Fruit fly (Drosophila melanogaster) whole organism, embryonic: Measurements from ENCODE around the gene dre4.

Source experiments
- ATbp ChIP-seq: fragments of 200-800 bp; sonication (Bioruptor generic); optimal IDR thresholded peaks from 2 replicates; lab custom pipeline; 2017; ENCODE audit warnings: missing biosample characterization, mild to moderate bottlenecking, missing genetic modification characterization, missing genetic modification reagents
- Adf1 ChIP-seq: fragments of 200-800 bp; sonication (Bioruptor generic); IDR thresholded peaks from 2 replicates; pipeline ENCODE4 v1.3.6; 2022; ENCODE audit warnings: missing biosample characterization, missing genetic modification characterization
- Blimp-1 ChIP-seq: fragments of 200-800 bp; sonication (Bioruptor generic); optimal IDR thresholded peaks from 3 replicates; lab custom pipeline; 2018; ENCODE audit warnings: missing biosample characterization, missing genetic modification characterization, mild to moderate bottlenecking, moderate library complexity, missing genetic modification reagents
- CG10147 ChIP-seq: fragments of 200-800 bp; sonication (Bioruptor generic); optimal IDR thresholded peaks from 2 replicates; lab custom pipeline; 2019; ENCODE audit warnings: missing biosample characterization, mild to moderate bottlenecking, missing genetic modification characterization, moderate library complexity
- CG10959 ChIP-seq: fragments of 200-800 bp; sonication (Bioruptor generic); IDR thresholded peaks from 2 replicates; pipeline ENCODE4 v1.3.6; 2022; ENCODE audit warnings: missing biosample characterization, missing genetic modification characterization
- CG11093 ChIP-seq: fragments of 200-800 bp; sonication (Bioruptor generic); IDR thresholded peaks from 3 replicates; pipeline ENCODE4 v1.3.6; 2022; ENCODE audit warnings: missing biosample characterization, missing genetic modification characterization
- CG12071 ChIP-seq: fragments of 200-800 bp; sonication (Bioruptor generic); optimal IDR thresholded peaks from 3 replicates; lab custom pipeline; 2018; ENCODE audit warnings: missing biosample characterization, mild to moderate bottlenecking, missing genetic modification characterization
- CG13287 ChIP-seq: fragments of 200-800 bp; sonication (Bioruptor generic); IDR thresholded peaks from 2 replicates; pipeline ENCODE4 v1.3.6; 2022; ENCODE audit warnings: missing biosample characterization, missing genetic modification characterization; ENCODE audit not compliant: partially characterized antibody
- CG13775 ChIP-seq: fragments of 200-800 bp; sonication (Bioruptor generic); optimal IDR thresholded peaks from 3 replicates; lab custom pipeline; 2017; ENCODE audit warnings: missing biosample characterization, mild to moderate bottlenecking, missing genetic modification characterization
- CG1602 ChIP-seq: fragments of 200-800 bp; sonication (Bioruptor generic); optimal IDR thresholded peaks from 3 replicates; lab custom pipeline; 2016; ENCODE audit warnings: missing biosample characterization, missing genetic modification characterization
- CG1603 ChIP-seq: fragments of 200-800 bp; sonication (Bioruptor generic); optimal IDR thresholded peaks from 2 replicates; lab custom pipeline; 2019; ENCODE audit warnings: missing biosample characterization, mild to moderate bottlenecking, missing genetic modification characterization, moderate library complexity
- CG16863 ChIP-seq: fragments of 200-800 bp; sonication (Bioruptor generic); optimal IDR thresholded peaks from 3 replicates; lab custom pipeline; 2016; ENCODE audit warnings: missing biosample characterization, missing genetic modification characterization
- CG17186 ChIP-seq: fragments of 200-800 bp; sonication (Bioruptor generic); optimal IDR thresholded peaks from 3 replicates; lab custom pipeline; 2017; ENCODE audit warnings: missing biosample characterization, missing genetic modification reagents, missing genetic modification characterization
- CG17802 ChIP-seq: fragments of 200-800 bp; sonication (Bioruptor generic); optimal IDR thresholded peaks from 2 replicates; lab custom pipeline; 2018; ENCODE audit warnings: missing biosample characterization, mild to moderate bottlenecking, missing genetic modification characterization, moderate library complexity
- CG1832 ChIP-seq: fragments of 200-800 bp; sonication (Bioruptor generic); optimal IDR thresholded peaks from 2 replicates; lab custom pipeline; 2017; ENCODE audit warnings: missing biosample characterization, mild to moderate bottlenecking, missing genetic modification characterization, inconsistent platforms
- CG34376 ChIP-seq: fragments of 200-800 bp; sonication (Bioruptor generic); optimal IDR thresholded peaks from 2 replicates; lab custom pipeline; 2018; ENCODE audit warnings: missing biosample characterization, mild to moderate bottlenecking, missing genetic modification characterization
- CG7357 ChIP-seq: fragments of 200-800 bp; sonication (Bioruptor generic); IDR thresholded peaks from 3 replicates; pipeline ENCODE4 v1.3.6; 2022; ENCODE audit warnings: missing biosample characterization, missing genetic modification characterization
- CG8089 ChIP-seq: fragments of 200-800 bp; sonication (Bioruptor generic); optimal IDR thresholded peaks from 3 replicates; lab custom pipeline; 2016; ENCODE audit warnings: missing biosample characterization, missing genetic modification characterization
- CG8924 ChIP-seq: fragments of 200-800 bp; optimal IDR thresholded peaks from 3 replicates; lab custom pipeline; 2019; ENCODE audit warnings: missing biosample characterization, mild to moderate bottlenecking, missing genetic modification characterization, moderate library complexity
- CG9215 ChIP-seq: fragments of 200-800 bp; sonication (Bioruptor generic); IDR thresholded peaks from 2 replicates; pipeline ENCODE4 v1.3.6; 2022; ENCODE audit warnings: missing biosample characterization, missing genetic modification characterization
- Camta ChIP-seq: fragments of 200-800 bp; sonication (Bioruptor generic); optimal IDR thresholded peaks from 2 replicates; lab custom pipeline; 2016; ENCODE audit warnings: missing biosample characterization, missing genetic modification characterization
- Doc3 ChIP-seq: fragments of 200-800 bp; sonication (Bioruptor generic); IDR thresholded peaks from 3 replicates; pipeline ENCODE4 v1.3.6; 2022; ENCODE audit warnings: missing biosample characterization, missing genetic modification characterization; ENCODE audit not compliant: partially characterized antibody
- Dref ChIP-seq: fragments of 200-800 bp; sonication (Bioruptor generic); IDR thresholded peaks from 2 replicates; pipeline ENCODE4 v1.3.6; 2022; ENCODE audit warnings: missing biosample characterization, missing genetic modification characterization
- Gsc ChIP-seq: fragments of 200-800 bp; sonication (Bioruptor generic); IDR thresholded peaks from 2 replicates; pipeline ENCODE4 v1.3.6; 2022; ENCODE audit warnings: missing biosample characterization, missing genetic modification characterization
- H15 ChIP-seq: fragments of 200-800 bp; sonication (Bioruptor generic); IDR thresholded peaks from 3 replicates; pipeline ENCODE4 v1.3.6; 2022; ENCODE audit warnings: missing biosample characterization, missing genetic modification characterization
- HLHmδ ChIP-seq: fragments of 200-800 bp; sonication (Bioruptor generic); optimal IDR thresholded peaks from 2 replicates; lab custom pipeline; 2018; ENCODE audit warnings: missing biosample characterization, mild to moderate bottlenecking, missing genetic modification characterization, moderate library complexity
- Hr78 ChIP-seq, 2 experiments: fragments of 200-800 bp in 1 of 2; fragments of >200 bp in 1 of 2; sonication (Bioruptor generic) in 1 of 2; optimal IDR thresholded peaks; 2 replicates each; lab custom pipeline; 2017 to 2019; ENCODE audit warnings: missing biosample characterization in 2 of 2, missing genetic modification characterization in 2 of 2, mild to moderate bottlenecking in 1 of 2, moderate library complexity in 1 of 2
- Mes4 ChIP-seq: fragments of 200-800 bp; sonication (Bioruptor generic); optimal IDR thresholded peaks from 2 replicates; lab custom pipeline; 2016; ENCODE audit warnings: missing biosample characterization, missing genetic modification characterization
- Sry-δ ChIP-seq: fragments of 200-800 bp; sonication (Bioruptor generic); optimal IDR thresholded peaks from 2 replicates; lab custom pipeline; 2016; ENCODE audit warnings: missing biosample characterization, missing genetic modification characterization
- Tbp ChIP-seq: fragments of >200 bp; optimal IDR thresholded peaks from 2 replicates; lab custom pipeline; 2018; ENCODE audit warnings: missing biosample characterization, missing genetic modification characterization
- al ChIP-seq: fragments of 200-800 bp; sonication (Bioruptor generic); IDR thresholded peaks from 2 replicates; pipeline ENCODE4 v1.3.6; 2022; ENCODE audit warnings: missing biosample characterization, missing genetic modification characterization
- aop ChIP-seq: fragments of 200-800 bp; sonication (Bioruptor generic); IDR thresholded peaks from 2 replicates; pipeline ENCODE4 v1.3.6; 2022; ENCODE audit warnings: missing biosample characterization, missing genetic modification characterization
- bigmax ChIP-seq: fragments of 200-800 bp; sonication (Bioruptor generic); optimal IDR thresholded peaks from 2 replicates; lab custom pipeline; 2018; ENCODE audit warnings: missing biosample characterization, mild to moderate bottlenecking, missing genetic modification characterization
- ci ChIP-seq: fragments of 200-800 bp; sonication (Bioruptor generic); IDR thresholded peaks from 3 replicates; pipeline ENCODE4 v1.3.6; 2022; ENCODE audit warnings: missing biosample characterization, missing genetic modification characterization
- cwo ChIP-seq: fragments of 200-800 bp; sonication (Bioruptor generic); optimal IDR thresholded peaks from 3 replicates; lab custom pipeline; 2017; ENCODE audit warnings: missing biosample characterization, missing genetic modification characterization, mild to moderate bottlenecking, moderate library complexity, missing genetic modification reagents
- dan ChIP-seq: fragments of 200-800 bp; sonication (Bioruptor generic); IDR thresholded peaks from 2 replicates; pipeline ENCODE4 v1.3.6; 2022; ENCODE audit warnings: missing biosample characterization, missing genetic modification characterization
- dmrt11E ChIP-seq: fragments of 200-800 bp; sonication (Bioruptor generic); optimal IDR thresholded peaks from 3 replicates; lab custom pipeline; 2018; ENCODE audit warnings: missing biosample characterization, mild to moderate bottlenecking, missing genetic modification characterization, moderate library complexity
- fd3F ChIP-seq: fragments of 200-800 bp; sonication (Bioruptor generic); optimal IDR thresholded peaks from 2 replicates; lab custom pipeline; 2018; ENCODE audit warnings: missing biosample characterization, mild to moderate bottlenecking, missing genetic modification characterization, moderate library complexity
- gem ChIP-seq: fragments of 200-800 bp; sonication (Bioruptor generic); optimal IDR thresholded peaks from 2 replicates; lab custom pipeline; 2019; ENCODE audit warnings: missing biosample characterization, mild to moderate bottlenecking, missing genetic modification characterization, moderate library complexity
- gsb-n ChIP-seq: fragments of 200-800 bp; sonication (Bioruptor generic); optimal IDR thresholded peaks from 3 replicates; lab custom pipeline; 2018; ENCODE audit warnings: missing biosample characterization, mild to moderate bottlenecking, missing genetic modification characterization
- gt ChIP-seq: fragments of 200-800 bp; sonication (Bioruptor generic); IDR thresholded peaks from 2 replicates; pipeline ENCODE4 v1.3.6; 2022; ENCODE audit warnings: missing biosample characterization, missing genetic modification characterization
- hbn ChIP-seq: fragments of 200-800 bp; sonication (Bioruptor generic); IDR thresholded peaks from 2 replicates; pipeline ENCODE4 v1.3.6; 2022; ENCODE audit warnings: missing biosample characterization, missing genetic modification characterization; ENCODE audit not compliant: partially characterized antibody
- lbe ChIP-seq: fragments of 200-800 bp; sonication (Bioruptor generic); optimal IDR thresholded peaks from 2 replicates; lab custom pipeline; 2016; ENCODE audit warnings: missing biosample characterization, mild to moderate bottlenecking, missing genetic modification characterization
- lilli ChIP-seq: fragments of 200-800 bp; sonication (Bioruptor generic); optimal IDR thresholded peaks from 3 replicates; lab custom pipeline; 2016; ENCODE audit warnings: missing biosample characterization, missing genetic modification characterization
- nerfin-2 ChIP-seq: fragments of 200-800 bp; sonication (Bioruptor generic); IDR thresholded peaks from 2 replicates; pipeline ENCODE4 v1.3.6; 2022; ENCODE audit warnings: missing biosample characterization, missing genetic modification characterization; ENCODE audit not compliant: partially characterized antibody
- peb ChIP-seq: fragments of 200-800 bp; sonication (Bioruptor generic); IDR thresholded peaks from 2 replicates; pipeline ENCODE4 v1.3.6; 2022; ENCODE audit warnings: missing biosample characterization, missing genetic modification characterization
- psq ChIP-seq: fragments of 200-800 bp; sonication (Bioruptor generic); optimal IDR thresholded peaks from 2 replicates; lab custom pipeline; 2017; ENCODE audit warnings: missing biosample characterization, missing genetic modification characterization
- ranshi ChIP-seq: fragments of 200-800 bp; sonication (Bioruptor generic); IDR thresholded peaks from 2 replicates; pipeline ENCODE4 v1.3.6; 2022; ENCODE audit warnings: missing biosample characterization, missing genetic modification characterization
- rib ChIP-seq: fragments of 200-800 bp; sonication (Bioruptor generic); IDR thresholded peaks from 2 replicates; pipeline ENCODE4 v1.3.6; 2022; ENCODE audit warnings: missing biosample characterization, missing genetic modification characterization
- row ChIP-seq: fragments of 200-800 bp; sonication (Bioruptor generic); IDR thresholded peaks from 3 replicates; pipeline ENCODE4 v1.3.6; 2022; ENCODE audit warnings: missing biosample characterization, missing genetic modification characterization
- schlank ChIP-seq: fragments of 200-800 bp; sonication (Bioruptor generic); optimal IDR thresholded peaks from 2 replicates; lab custom pipeline; 2018; ENCODE audit warnings: missing biosample characterization, mild to moderate bottlenecking, missing genetic modification characterization
- tgo ChIP-seq: fragments of 200-800 bp; sonication (Bioruptor generic); IDR thresholded peaks from 3 replicates; pipeline ENCODE4 v1.3.6; 2022; ENCODE audit warnings: missing biosample characterization, missing genetic modification characterization

dre4 gene

dm6 chr3L:1885436-1885835, 9.3 kb upstream of the dre4 start, which contains the start of gene Tmhs (continued):
- TF ChIP-seq CG34376 (no peak), Camta (no peak), dan (GFP tag; lab: Robert Waterston, UW) (no peak), ATbp (no peak), CG17802 (tag; lab: Kevin White, UChicago) (no peak), CG1603 (tag; lab: Kevin White, UChicago) (peak; percentile 9), Blimp-1 (no peak), bigmax (GFP tag; lab: Kevin White, UChicago) (no peak), CG11093 (GFP tag; lab: Robert Waterston, UW) (no peak), CG13775 (GFP tag; lab: Kevin White, UChicago) (no peak), rib (peak; percentile 65; the same call in 1 of the 2 replicates), CG1602 (GFP tag; lab: Kevin White, UChicago) (no peak), nerfin-2 (GFP tag; lab: Robert Waterston, UW) (no peak), CG17186 (GFP tag; lab: Kevin White, UChicago) (no peak), Gsc (GFP tag; lab: Robert Waterston, UW) (no peak), CG16863 (no peak), CG7357 (GFP tag; lab: Robert Waterston, UW) (no peak), CG10147 (GFP tag; lab: Kevin White, UChicago) (no peak), lilli (GFP tag; lab: Kevin White, UChicago) (no peak), cwo (GFP tag; lab: Kevin White, UChicago) (no peak), gem (tag; lab: Kevin White, UChicago) (no peak), CG12071 (GFP tag; lab: Kevin White, UChicago) (peak; percentile 20), fd3F (GFP tag; lab: Kevin White, UChicago) (no peak), ranshi (GFP tag; lab: Robert Waterston, UW) (0 out of 2 replicates have a peak, but pooled peaks have one; percentile 18), ci (peak; percentile 65; the same call in 2 of the 3 replicates), dmrt11E (tag; lab: Kevin White, UChicago) (no peak), CG8924 (tag; lab: Kevin White, UChicago) (no peak), H15 (GFP tag; lab: Robert Waterston, UW) (no peak), schlank (no peak), CG8089 (GFP tag; lab: Kevin White, UChicago) (no peak), al (GFP tag; lab: Robert Waterston, UW) (no peak), lbe (no peak), gt (GFP tag; lab: Robert Waterston, UW) (no peak), Mes4 (GFP tag; lab: Kevin White, UChicago) (no peak), Adf1 (GFP tag; lab: Robert Waterston, UW) (no peak), CG1832 (peak; percentile 8), hbn (GFP tag; lab: Robert Waterston, UW) (no peak), Hr78 (GFP tag; optimal IDR thresholded peaks at IDR 0.05; lab: Kevin White, UChicago) (no peak), CG13287 (GFP tag; lab: Robert Waterston, UW) (peak; percentile 12; the same call in 1 of the 2 replicates), tgo (GFP tag; lab: Robert Waterston, UW) (no peak), Tbp (no peak), Dref (no peak), CG9215 (GFP tag; lab: Robert Waterston, UW) (no peak), aop (no peak), Doc3 (GFP tag; lab: Robert Waterston, UW) (no peak), Sry-δ (GFP tag; lab: Kevin White, UChicago) (no peak), HLHmδ (GFP tag; lab: Kevin White, UChicago) (peak; percentile 71), gsb-n (tag; lab: Kevin White, UChicago) (no peak), row (GFP tag; lab: Robert Waterston, UW) (no peak), CG10959 (GFP tag; lab: Robert Waterston, UW) (no peak), peb (GFP tag; lab: Robert Waterston, UW) (no peak), psq (GFP tag; lab: Kevin White, UChicago) (no peak)
